Worm (Caenorhabditis elegans): Measurements from ENCODE around the gene sra-28.

sra-28 gene

ce11 chrII:6544842-6545410 is 28.7 kb downstream of the sra-28 start, which contains the start of gene lron-15:
Gene lron-15 (minus strand): TSS chrII:6544892.
- peak; percentile 85 for TF ChIP-seq unc-62 (GFP tag; optimal IDR thresholded peaks at IDR 0.05)
- TF ChIP-seq unc-120 (tag; optimal IDR thresholded peaks at IDR 0.05; ENCODE audit: poor library complexity, severe bottlenecking), result peak; percentile 46
- no peak for TF ChIP-seq mab-5 (tag; optimal IDR thresholded peaks at IDR 0.05)
- TF ChIP-seq ztf-11 (tag; optimal IDR thresholded peaks at IDR 0.05), result no peak
- no peak for TF ChIP-seq unc-39 (tag; optimal IDR thresholded peaks at IDR 0.05)
- no peak for TF ChIP-seq bed-3 (GFP tag; optimal IDR thresholded peaks at IDR 0.05)
- TF ChIP-seq nhr-237 (tag; optimal IDR thresholded peaks at IDR 0.05), result no peak
- TF ChIP-seq snpc-4 (tag; optimal IDR thresholded peaks at IDR 0.05), result no peak
- TF ChIP-seq hlh-1 (tag; optimal IDR thresholded peaks at IDR 0.05), result peak; percentile 92
- TF ChIP-seq ceh-43 (GFP tag; optimal IDR thresholded peaks at IDR 0.05), result no peak
- no peak for TF ChIP-seq ceh-83 (GFP tag; optimal IDR thresholded peaks at IDR 0.05)
- no peak for TF ChIP-seq pha-4 (tag; optimal IDR thresholded peaks at IDR 0.05)
- no peak for TF ChIP-seq lin-13 (tag; optimal IDR thresholded peaks at IDR 0.05)
- TF ChIP-seq sptf-1 (tag; optimal IDR thresholded peaks at IDR 0.05), result no peak
- TF ChIP-seq sem-2 (GFP tag; optimal IDR thresholded peaks at IDR 0.05), result no peak
- TF ChIP-seq ham-2 (GFP tag; optimal IDR thresholded peaks at IDR 0.05), result no peak
- TF ChIP-seq blmp-1 (tag; optimal IDR thresholded peaks at IDR 0.05), result no peak
- no peak for TF ChIP-seq ceh-39 (tag; optimal IDR thresholded peaks at IDR 0.05)
- TF ChIP-seq ces-1 (GFP tag; optimal IDR thresholded peaks at IDR 0.05), result no peak
- no peak for TF ChIP-seq cnd-1 (tag; optimal IDR thresholded peaks at IDR 0.05)
- no peak for TF ChIP-seq mls-2 (tag; optimal IDR thresholded peaks at IDR 0.05)

ce11 chrII:6535957-6536424 is 37.6 kb downstream of the sra-28 start, which contains the start of gene utp-20:
Gene utp-20 (plus strand): TSS chrII:6536374.
- TF ChIP-seq M03D4.4 (tag; optimal IDR thresholded peaks at IDR 0.05) (no peak), nhr-2 (tag; optimal IDR thresholded peaks at IDR 0.05) (no peak), sem-2 (GFP tag; optimal IDR thresholded peaks at IDR 0.05) (no peak), sptf-1 (tag; optimal IDR thresholded peaks at IDR 0.05) (no peak), lin-32 (GFP tag; optimal IDR thresholded peaks at IDR 0.05) (no peak), unc-62 (GFP tag; optimal IDR thresholded peaks at IDR 0.05) (no peak), lsy-2 (tag; optimal IDR thresholded peaks at IDR 0.05) (peak; percentile 65), snpc-4 (tag; optimal IDR thresholded peaks at IDR 0.05) (no peak), ceh-39 (tag; optimal IDR thresholded peaks at IDR 0.05) (peak; percentile 39), blmp-1 (tag; optimal IDR thresholded peaks at IDR 0.05) (no peak), bed-3 (GFP tag; optimal IDR thresholded peaks at IDR 0.05) (no peak), nhr-237 (tag; optimal IDR thresholded peaks at IDR 0.05) (peak; percentile 25), nhr-12 (tag; optimal IDR thresholded peaks at IDR 0.05) (no peak), ces-1 (GFP tag; optimal IDR thresholded peaks at IDR 0.05) (peak; percentile 84), unc-39 (tag; optimal IDR thresholded peaks at IDR 0.05) (no peak), drap-1 (GFP tag; optimal IDR thresholded peaks at IDR 0.05) (no peak), ceh-83 (GFP tag; optimal IDR thresholded peaks at IDR 0.05) (no peak)

ce11 chrII:6531940-6532339 is 41.6 kb downstream of the sra-28 start, which contains the start of gene abcx-1:
Gene abcx-1 (plus strand): TSS chrII:6532163.
- TF ChIP-seq cnd-1 (tag; optimal IDR thresholded peaks at IDR 0.05), result no peak
- no peak for TF ChIP-seq elt-3 (tag; optimal IDR thresholded peaks at IDR 0.05)
- TF ChIP-seq mls-2 (tag; optimal IDR thresholded peaks at IDR 0.05), result no peak
- no peak for TF ChIP-seq unc-62 (GFP tag; optimal IDR thresholded peaks at IDR 0.05)
- TF ChIP-seq ces-1 (GFP tag; optimal IDR thresholded peaks at IDR 0.05), result no peak
- no peak for TF ChIP-seq sptf-1 (tag; optimal IDR thresholded peaks at IDR 0.05)
- no peak for TF ChIP-seq drap-1 (GFP tag; optimal IDR thresholded peaks at IDR 0.05)

- no peak for TF ChIP-seq unc-62 (GFP tag; optimal IDR thresholded peaks at IDR 0.05)
- no peak for TF ChIP-seq elt-3 (tag; optimal IDR thresholded peaks at IDR 0.05)
- no peak for TF ChIP-seq unc-39 (tag; optimal IDR thresholded peaks at IDR 0.05)
- TF ChIP-seq cnd-1 (tag; optimal IDR thresholded peaks at IDR 0.05), result no peak
- TF ChIP-seq nhr-28 (tag; optimal IDR thresholded peaks at IDR 0.05), result no peak
- no peak for TF ChIP-seq ceh-43 (GFP tag; optimal IDR thresholded peaks at IDR 0.05)
- no peak for TF ChIP-seq flh-1 (GFP tag; optimal IDR thresholded peaks at IDR 0.05)
- TF ChIP-seq sptf-1 (tag; optimal IDR thresholded peaks at IDR 0.05), result no peak
Observed at ce11 chrII:6531527-6531926, 42.0 kb downstream of the sra-28 start, which contains the start of gene abch-1. Gene abch-1 (minus strand): TSS chrII:6531627.

- no peak for TF ChIP-seq ces-1 (GFP tag; optimal IDR thresholded peaks at IDR 0.05)
- no peak for TF ChIP-seq nhr-12 (tag; optimal IDR thresholded peaks at IDR 0.05)
- no peak for TF ChIP-seq M03D4.4 (tag; optimal IDR thresholded peaks at IDR 0.05)
Observed at ce11 chrII:6528629-6529028, 44.9 kb downstream of the sra-28 start, which contains the start of gene C56E6.4. Gene C56E6.4 (minus strand): TSS chrII:6528729.
